Fruit fly (Drosophila melanogaster) whole organism, adult: Measurements from ENCODE around the gene RpS25.

Experiments
- CG11617 ChIP-seq: fragments of 200-800 bp; sonication (Bioruptor generic); optimal IDR thresholded peaks from 2 replicates; lab custom pipeline; 2017; ENCODE audit warnings: mild to moderate bottlenecking, missing biosample characterization, missing genetic modification reagents, missing genetic modification characterization
- CG12768 ChIP-seq: fragments of 200-800 bp; sonication (Bioruptor generic); optimal IDR thresholded peaks from 2 replicates; lab custom pipeline; 2017; ENCODE audit warnings: missing biosample characterization, missing genetic modification characterization, mild to moderate bottlenecking, moderate library complexity, missing genetic modification reagents
- CG14711 ChIP-seq: fragments of 200-800 bp; sonication (Bioruptor generic); optimal IDR thresholded peaks from 2 replicates; lab custom pipeline; 2018; ENCODE audit warnings: missing biosample characterization, mild to moderate bottlenecking, missing genetic modification characterization, moderate library complexity
- CG1620 ChIP-seq: fragments of 200-800 bp; sonication (Bioruptor generic); optimal IDR thresholded peaks from 2 replicates; lab custom pipeline; 2016; ENCODE audit warnings: missing biosample characterization, missing genetic modification characterization
- CG33017 ChIP-seq: fragments of 200-800 bp; sonication (Bioruptor generic); optimal IDR thresholded peaks from 2 replicates; lab custom pipeline; 2018; ENCODE audit warnings: missing biosample characterization, mild to moderate bottlenecking, missing genetic modification characterization, moderate library complexity
- CG5204 ChIP-seq: fragments of 200-800 bp; sonication (Bioruptor generic); optimal IDR thresholded peaks from 2 replicates; lab custom pipeline; 2016; ENCODE audit warnings: missing biosample characterization, missing genetic modification characterization
- CG7045 ChIP-seq: fragments of 200-800 bp; sonication (Bioruptor generic); optimal IDR thresholded peaks from 2 replicates; lab custom pipeline; 2017; ENCODE audit warnings: missing biosample characterization, mild to moderate bottlenecking, missing genetic modification characterization
- CG7101 ChIP-seq: fragments of 200-800 bp; sonication (Bioruptor generic); optimal IDR thresholded peaks from 2 replicates; lab custom pipeline; 2018; ENCODE audit warnings: missing biosample characterization, mild to moderate bottlenecking, missing genetic modification characterization, moderate library complexity
- Clk ChIP-seq: fragments of 200-800 bp; sonication (Bioruptor generic); optimal IDR thresholded peaks from 2 replicates; lab custom pipeline; 2017; ENCODE audit warnings: missing biosample characterization, missing genetic modification characterization
- Crg-1 ChIP-seq: fragments of 200-800 bp; sonication (Bioruptor generic); optimal IDR thresholded peaks from 2 replicates; lab custom pipeline; 2016; ENCODE audit warnings: missing biosample characterization, missing genetic modification characterization
- Hr96 ChIP-seq: fragments of 200-800 bp; sonication (Bioruptor generic); optimal IDR thresholded peaks from 2 replicates; lab custom pipeline; 2016; ENCODE audit warnings: missing biosample characterization, missing genetic modification characterization
- Mnt ChIP-seq: fragments of 200-800 bp; sonication (Bioruptor generic); optimal IDR thresholded peaks from 2 replicates; lab custom pipeline; 2016; ENCODE audit warnings: missing biosample characterization, mild to moderate bottlenecking, missing genetic modification characterization
- bab1 ChIP-seq: fragments of 200-800 bp; sonication (Bioruptor generic); optimal IDR thresholded peaks from 3 replicates; lab custom pipeline; 2019; ENCODE audit warnings: missing biosample characterization, mild to moderate bottlenecking, missing genetic modification characterization, moderate library complexity
- cic ChIP-seq: fragments of 200-800 bp; sonication (Bioruptor generic); optimal IDR thresholded peaks from 2 replicates; lab custom pipeline; 2017; ENCODE audit warnings: missing biosample characterization, mild to moderate bottlenecking, missing genetic modification characterization, moderate library complexity
- cnc ChIP-seq, 2 experiments: fragments of >200 bp; optimal IDR thresholded peaks; 2 replicates each; lab custom pipeline; 2017
- kay ChIP-seq: fragments of 200-800 bp; sonication (Bioruptor generic); peaks from one replicate; lab custom pipeline; 2016; ENCODE audit warnings: missing biosample characterization, missing genetic modification characterization, borderline replicate concordance
- ovo ChIP-seq: fragments of 200-800 bp; sonication (Bioruptor generic); optimal IDR thresholded peaks from 2 replicates; lab custom pipeline; 2016; ENCODE audit warnings: missing biosample characterization, missing genetic modification characterization
- pad ChIP-seq: fragments of 200-800 bp; sonication (Bioruptor generic); optimal IDR thresholded peaks from 3 replicates; lab custom pipeline; 2017; ENCODE audit warnings: missing biosample characterization, missing genetic modification characterization, mild to moderate bottlenecking, moderate library complexity, missing genetic modification reagents
- tj ChIP-seq: fragments of 200-800 bp; sonication (Bioruptor generic); optimal IDR thresholded peaks from 3 replicates; lab custom pipeline; 2017; ENCODE audit warnings: missing biosample characterization, mild to moderate bottlenecking, missing genetic modification characterization, moderate library complexity
- toe ChIP-seq: fragments of 200-800 bp; sonication (Bioruptor generic); optimal IDR thresholded peaks from 2 replicates; lab custom pipeline; 2016; ENCODE audit warnings: missing biosample characterization, missing genetic modification characterization

The RpS25 gene

DNA sequence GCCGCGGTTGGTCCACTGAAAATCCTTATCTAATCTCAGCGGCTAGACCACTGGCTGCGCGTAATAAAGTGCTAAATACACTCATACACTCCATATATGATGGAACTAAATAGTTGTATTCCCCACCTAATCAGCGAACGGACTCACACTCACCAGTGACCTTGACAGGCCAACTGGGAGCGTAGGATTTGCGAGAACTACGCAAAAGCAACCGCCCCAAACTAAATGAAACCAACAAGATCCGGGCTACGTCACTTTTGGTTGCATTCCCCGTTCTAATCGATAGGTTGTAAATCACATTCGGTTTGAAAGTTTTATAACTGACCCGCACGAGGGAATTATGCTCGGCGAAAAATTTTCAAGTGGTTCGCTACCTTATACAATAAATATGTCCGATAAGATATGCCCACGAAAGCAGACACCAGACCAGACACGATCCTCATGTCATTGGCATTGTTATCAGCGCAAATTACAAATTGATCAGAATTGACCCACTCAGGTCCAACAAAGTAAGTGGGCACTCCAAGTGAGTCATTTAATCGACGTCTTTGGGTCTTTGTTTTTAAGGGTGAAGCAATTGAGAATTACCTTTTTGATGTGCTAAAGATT is 16.8 kb downstream of the RpS25 start:
- TF ChIP-seq CG5204 (GFP tag; lab: Kevin White, UChicago) = no peak
- TF ChIP-seq Hr96 (GFP tag; lab: Kevin White, UChicago) = no peak
- peak; percentile 23 for TF ChIP-seq CG33017
- TF ChIP-seq cic (GFP tag; lab: Kevin White, UChicago) = peak; percentile 77
- TF ChIP-seq CG7045 = peak; percentile 0
- peak; percentile 66 for TF ChIP-seq kay (GFP tag; lab: Kevin White, UChicago)
- TF ChIP-seq pad (GFP tag; lab: Kevin White, UChicago) = no peak

DNA sequence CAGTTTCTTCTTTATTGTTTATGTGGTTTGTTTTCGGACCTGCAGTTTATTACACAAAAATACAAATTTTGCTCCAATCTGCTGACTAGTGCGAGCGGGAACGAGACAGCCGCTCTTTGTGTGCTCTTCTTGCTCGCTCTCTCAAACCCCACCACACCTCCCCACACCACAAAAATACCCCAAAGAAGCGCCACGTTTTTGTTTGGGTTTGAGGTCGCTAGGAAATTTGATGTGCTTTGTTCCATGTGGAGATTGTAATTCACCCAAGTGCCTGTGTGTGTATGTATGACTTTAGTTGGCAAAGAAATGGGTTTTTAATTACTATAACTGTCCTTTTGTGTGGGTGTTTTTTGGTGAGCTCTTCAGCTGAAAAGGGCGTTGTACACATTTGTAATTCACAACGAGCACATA is 18.0 kb downstream of the RpS25 start:
- no peak for TF ChIP-seq CG33017
- TF ChIP-seq CG7045 = peak; percentile 9
- no peak for TF ChIP-seq CG14711 (tag; lab: Kevin White, UChicago)
- no peak for TF ChIP-seq Crg-1 (GFP tag; lab: Kevin White, UChicago)
- no peak for TF ChIP-seq CG1620
- no peak for TF ChIP-seq ovo
- no peak for TF ChIP-seq CG7101 (tag; lab: Kevin White, UChicago)
- no peak for TF ChIP-seq Hr96 (GFP tag; lab: Kevin White, UChicago)
- TF ChIP-seq CG5204 (GFP tag; lab: Kevin White, UChicago) = no peak
- no peak for TF ChIP-seq CG11617 (GFP tag; lab: Kevin White, UChicago)
- TF ChIP-seq bab1 = peak; percentile 55
- no peak for TF ChIP-seq CG12768 (GFP tag; lab: Kevin White, UChicago)
- TF ChIP-seq tj (GFP tag; lab: Kevin White, UChicago) = peak; percentile 81
- no peak for TF ChIP-seq cnc (optimal IDR thresholded peaks at IDR 0.05; lab: Kevin White, UChicago)
- TF ChIP-seq Mnt (GFP tag; lab: Kevin White, UChicago) = peak; percentile 95
- peak; percentile 50 for TF ChIP-seq pad (GFP tag; lab: Kevin White, UChicago)
- peak; percentile 92 for TF ChIP-seq cic (GFP tag; lab: Kevin White, UChicago)
- no peak for TF ChIP-seq toe (GFP tag; lab: Kevin White, UChicago)
- TF ChIP-seq Clk (GFP tag; lab: Kevin White, UChicago) = no peak
- peak; percentile 68 for TF ChIP-seq kay (GFP tag; lab: Kevin White, UChicago)

DNA sequence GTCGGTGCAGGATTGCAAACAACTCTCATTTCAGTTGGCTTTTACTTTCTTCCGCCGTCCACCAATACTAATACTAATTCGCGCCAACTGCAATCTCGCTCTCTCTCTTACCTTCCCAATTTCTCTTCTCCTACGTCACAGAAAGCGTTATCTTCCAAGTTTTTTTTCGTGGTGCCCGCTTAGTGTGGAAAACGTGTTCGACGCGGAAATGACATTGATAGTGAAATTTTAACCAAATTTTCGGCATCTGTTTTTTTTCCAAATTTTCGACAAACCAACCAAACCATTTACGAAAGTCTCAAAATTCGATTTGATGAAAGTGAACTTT is 18.7 kb downstream of the RpS25 start, which contains the start of gene cu:
TSS of gene cu (plus strand) at position 204 of the 328 bp plus-strand sequence.
- TF ChIP-seq CG1620 (no peak), Mnt (GFP tag; lab: Kevin White, UChicago) (peak; percentile 83)

DNA sequence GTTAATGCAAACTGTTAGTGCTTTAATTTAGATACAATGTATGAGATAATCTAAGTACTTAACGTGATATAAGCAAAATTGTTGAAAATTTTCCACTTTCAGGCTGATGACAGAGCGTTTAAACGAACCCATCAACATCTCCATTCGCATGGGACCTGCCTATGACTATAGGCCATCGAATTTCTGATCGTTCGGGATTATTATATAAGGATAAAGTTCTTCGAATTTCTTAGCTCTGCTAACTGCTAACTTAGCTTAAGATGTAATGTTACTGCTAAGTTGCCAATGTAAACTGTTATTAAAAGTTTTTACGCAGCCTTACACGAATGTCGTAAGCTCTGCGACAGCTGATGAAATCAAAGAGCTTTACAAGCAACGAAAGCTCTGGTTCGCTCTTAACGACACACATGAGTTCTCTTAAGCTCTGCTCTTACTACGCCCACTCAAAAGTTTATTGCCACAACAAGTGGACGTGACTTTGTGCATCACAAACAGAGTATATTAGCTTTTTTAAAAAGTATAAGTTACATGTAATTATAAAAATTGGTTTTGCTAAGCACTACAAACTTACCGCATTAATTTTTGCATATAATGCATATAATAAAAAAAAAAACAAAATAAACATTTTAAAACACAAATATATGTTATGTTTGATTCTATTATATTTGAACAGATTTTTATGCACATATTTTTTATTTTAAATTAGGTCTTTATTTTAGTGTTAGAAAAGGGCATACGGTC is 19.3 kb downstream of the RpS25 start:
- TF ChIP-seq CG33017 (peak; percentile 97), CG14711 (tag; lab: Kevin White, UChicago) (peak; percentile 96), CG7101 (tag; lab: Kevin White, UChicago) (peak; percentile 98), CG12768 (GFP tag; lab: Kevin White, UChicago) (peak; percentile 99), bab1 (peak; percentile 95), tj (GFP tag; lab: Kevin White, UChicago) (peak; percentile 89), Clk (GFP tag; lab: Kevin White, UChicago) (peak; percentile 98), ovo (peak; percentile 88), Hr96 (GFP tag; lab: Kevin White, UChicago) (peak; percentile 89), cic (GFP tag; lab: Kevin White, UChicago) (peak; percentile 98), pad (GFP tag; lab: Kevin White, UChicago) (peak; percentile 93), Mnt (GFP tag; lab: Kevin White, UChicago) (no peak), Crg-1 (GFP tag; lab: Kevin White, UChicago) (peak; percentile 80), CG1620 (peak; percentile 84), CG7045 (peak; percentile 100), cnc (optimal IDR thresholded peaks at IDR 0.05; lab: Kevin White, UChicago) (no peak), toe (GFP tag; lab: Kevin White, UChicago) (peak; percentile 83), CG5204 (GFP tag; lab: Kevin White, UChicago) (peak; percentile 94), CG11617 (GFP tag; lab: Kevin White, UChicago) (peak; percentile 98), kay (GFP tag; lab: Kevin White, UChicago) (peak; percentile 96)

DNA sequence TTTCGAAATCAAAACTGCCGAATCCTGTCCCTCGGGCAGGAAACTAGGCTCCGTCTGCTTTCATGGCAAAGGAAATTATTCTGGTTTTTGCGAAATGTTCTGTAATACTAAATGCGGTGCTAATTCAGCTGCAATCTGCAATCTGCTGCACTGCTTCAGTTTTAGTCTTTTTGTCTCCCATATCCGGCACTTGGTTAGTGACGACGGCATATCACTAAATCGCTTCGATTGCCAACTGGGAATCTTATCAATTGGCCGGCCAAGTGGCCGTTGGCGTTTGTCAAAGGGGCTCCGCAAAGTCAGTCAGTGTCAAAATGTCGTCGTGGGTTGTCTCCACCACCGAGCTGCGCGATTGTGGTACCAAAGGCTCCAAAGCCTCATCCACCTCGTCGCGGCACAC is 20.3 kb downstream of the RpS25 start, which contains the start of gene CG18577:
TSS of gene CG18577 (plus strand) at position 301 of the 400 bp plus-strand sequence.
- TF ChIP-seq cic (GFP tag; lab: Kevin White, UChicago) (peak; percentile 80), pad (GFP tag; lab: Kevin White, UChicago) (no peak)

DNA sequence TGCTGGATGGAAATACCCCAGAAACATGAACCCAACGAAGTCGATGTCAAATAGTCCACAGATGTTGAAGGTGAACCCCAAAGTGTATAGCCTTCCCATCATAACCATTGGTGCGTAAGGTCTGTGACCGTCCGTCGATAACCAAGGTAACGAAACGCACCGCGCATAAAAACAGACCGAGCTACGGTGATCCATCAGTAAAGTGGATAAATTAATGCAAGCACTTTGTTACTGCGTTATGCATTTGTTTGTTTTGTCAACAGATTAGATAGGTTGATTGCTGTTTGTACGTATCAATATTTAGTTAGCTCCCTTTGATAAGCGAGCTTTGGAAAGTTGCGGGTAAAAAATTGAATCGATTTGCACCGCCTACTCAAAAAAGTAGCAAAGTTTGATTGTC is 37.8 kb downstream of the RpS25 start:
- no peak for TF ChIP-seq ovo
- TF ChIP-seq pad (GFP tag; lab: Kevin White, UChicago) = no peak
- TF ChIP-seq CG12768 (GFP tag; lab: Kevin White, UChicago) = peak; percentile 66
- no peak for TF ChIP-seq tj (GFP tag; lab: Kevin White, UChicago)
- TF ChIP-seq CG14711 (tag; lab: Kevin White, UChicago) = peak; percentile 36
- TF ChIP-seq CG7101 (tag; lab: Kevin White, UChicago) = peak; percentile 53
- peak; percentile 60 for TF ChIP-seq cic (GFP tag; lab: Kevin White, UChicago)
- TF ChIP-seq toe (GFP tag; lab: Kevin White, UChicago) = no peak
- no peak for TF ChIP-seq Crg-1 (GFP tag; lab: Kevin White, UChicago)
- TF ChIP-seq CG5204 (GFP tag; lab: Kevin White, UChicago) = peak; percentile 12
- peak; percentile 49 for TF ChIP-seq CG7045
- TF ChIP-seq CG1620 = no peak
- no peak for TF ChIP-seq Clk (GFP tag; lab: Kevin White, UChicago)
- no peak for TF ChIP-seq bab1
- TF ChIP-seq kay (GFP tag; lab: Kevin White, UChicago) = peak; percentile 59
- TF ChIP-seq Hr96 (GFP tag; lab: Kevin White, UChicago) = no peak
- TF ChIP-seq CG11617 (GFP tag; lab: Kevin White, UChicago) = peak; percentile 9
- peak; percentile 33 for TF ChIP-seq CG33017
- no peak for TF ChIP-seq cnc (optimal IDR thresholded peaks at IDR 0.05; lab: Kevin White, UChicago)
- TF ChIP-seq Mnt (GFP tag; lab: Kevin White, UChicago) = peak; percentile 2
